Worm (Caenorhabditis elegans) whole organism, young adult: ENCODE data around the gene trx-3.
A peak's percentile ranks its signal among the peaks of the same experiment; 100 is the strongest.

Source experiments
- B0035.1 ChIP-seq: sonication (generic microtip); optimal IDR thresholded peaks from 2 replicates; lab custom pipeline; 2016; ENCODE audit warnings: missing genetic modification characterization, mild to moderate bottlenecking, missing compliant biosample characterization, missing genotype, missing genetic modification reagents
- B0261.1 ChIP-seq: sonication (generic microtip); optimal IDR thresholded peaks from 2 replicates; lab custom pipeline; 2016; ENCODE audit warnings: mild to moderate bottlenecking, missing genetic modification characterization, moderate library complexity, missing compliant biosample characterization
- C06A6.2 ChIP-seq: fragments of 200-800 bp; sonication (Bioruptor generic); conservative IDR thresholded peaks from 2 replicates; pipeline ENCODE4 v1.3.6; 2022; ENCODE audit warnings: missing genetic modification characterization, missing compliant biosample characterization
- C17E4.6 ChIP-seq: fragments of 200-800 bp; sonication (Bioruptor generic); IDR thresholded peaks from 2 replicates; pipeline ENCODE4 v1.3.6; 2022; ENCODE audit warnings: missing genetic modification reagents, missing genetic modification characterization, missing compliant biosample characterization
- D2030.7 ChIP-seq: fragments of 200-800 bp; sonication (Bioruptor generic); IDR thresholded peaks from 2 replicates; pipeline ENCODE4 v1.3.6; 2022; ENCODE audit warnings: missing genetic modification reagents, missing genetic modification characterization, missing compliant biosample characterization
- F23B12.7 ChIP-seq: sonication (generic microtip); optimal IDR thresholded peaks from 2 replicates; lab custom pipeline; 2017; ENCODE audit warnings: missing genetic modification characterization, mild to moderate bottlenecking, missing compliant biosample characterization, antibody characterized with exemption, moderate library complexity; ENCODE audit not compliant: insufficient read depth
- F33H1.4 ChIP-seq: fragments of 200-800 bp; sonication (Bioruptor generic); IDR thresholded peaks from 2 replicates; pipeline ENCODE4 v1.3.6; 2022; ENCODE audit warnings: missing genetic modification reagents, missing genetic modification characterization, missing compliant biosample characterization
- F37B4.10 ChIP-seq: fragments of 200-800 bp; sonication (Bioruptor generic); IDR thresholded peaks from 2 replicates; pipeline ENCODE4 v1.3.6; 2022; ENCODE audit warnings: missing genetic modification characterization, missing compliant biosample characterization
- F55B11.4 ChIP-seq: sonication (generic microtip); optimal IDR thresholded peaks from 2 replicates; lab custom pipeline; 2016; ENCODE audit warnings: missing compliant biosample characterization, missing genetic modification characterization, borderline replicate concordance; ENCODE audit not compliant: insufficient read depth
- K11D2.4 ChIP-seq: fragments of 200-800 bp; sonication (Bioruptor generic); IDR thresholded peaks from 2 replicates; pipeline ENCODE4 v1.3.6; 2022; ENCODE audit warnings: missing genetic modification reagents, missing genetic modification characterization, missing compliant biosample characterization
- K12H6.12 ChIP-seq: fragments of 200-800 bp; sonication (Bioruptor generic); optimal IDR thresholded peaks from 2 replicates; lab custom pipeline; 2018; ENCODE audit warnings: mild to moderate bottlenecking, missing genetic modification characterization, missing compliant biosample characterization
- T26A5.8 ChIP-seq: sonication (generic microtip); optimal IDR thresholded peaks from 2 replicates; lab custom pipeline; 2016; ENCODE audit warnings: missing genetic modification characterization, missing compliant biosample characterization
- Y53G8AR.9 ChIP-seq: fragments of 200-800 bp; sonication (Bioruptor generic); conservative IDR thresholded peaks from 2 replicates; pipeline ENCODE4 v1.3.6; 2022; ENCODE audit warnings: missing genetic modification reagents, missing genetic modification characterization, missing compliant biosample characterization
- Y56A3A.18 ChIP-seq: fragments of 200-800 bp; sonication (Bioruptor generic); IDR thresholded peaks from 2 replicates; pipeline ENCODE4 v1.3.6; 2022; ENCODE audit warnings: missing genetic modification reagents, missing genetic modification characterization, missing compliant biosample characterization
- attf-5 ChIP-seq: fragments of 200-800 bp; sonication (Bioruptor generic); optimal IDR thresholded peaks from 2 replicates; lab custom pipeline; 2018; ENCODE audit warnings: mild to moderate bottlenecking, missing genetic modification characterization, missing compliant biosample characterization
- attf-6 ChIP-seq: fragments of 200-800 bp; sonication (Bioruptor generic); IDR thresholded peaks from 2 replicates; pipeline ENCODE4 v1.3.6; 2022; ENCODE audit warnings: missing genetic modification reagents, missing genetic modification characterization, missing compliant biosample characterization
- bed-2 ChIP-seq: fragments of 200-800 bp; sonication (Bioruptor generic); IDR thresholded peaks from 2 replicates; pipeline ENCODE4 v1.3.6; 2022; ENCODE audit warnings: missing genetic modification reagents, missing genetic modification characterization, missing compliant biosample characterization
- cebp-1 ChIP-seq, 2 experiments: fragments of 200-800 bp in 1 of 2; sonication (Bioruptor generic) in 1 of 2; sonication (generic microtip) in 1 of 2; IDR thresholded peaks in 1 of 2; optimal IDR thresholded peaks in 1 of 2; 2 replicates each; pipeline versions ENCODE4 v1.3.6 to Lab custom; 2017 to 2022; ENCODE audit warnings: missing compliant biosample characterization in 2 of 2, missing genetic modification characterization in 2 of 2, mild to moderate bottlenecking in 1 of 2, missing genetic modification reagents in 1 of 2, moderate library complexity in 1 of 2
- cebp-2 ChIP-seq: fragments of 200-800 bp; sonication (Bioruptor generic); IDR thresholded peaks from 2 replicates; pipeline ENCODE4 v1.3.6; 2022; ENCODE audit warnings: missing genetic modification characterization, missing compliant biosample characterization
- chd-7 ChIP-seq: sonication (generic microtip); optimal IDR thresholded peaks from 2 replicates; lab custom pipeline; 2016; ENCODE audit warnings: mild to moderate bottlenecking, missing genetic modification characterization, moderate library complexity, missing compliant biosample characterization
- dox-1 ChIP-seq: fragments of 200-800 bp; sonication (Bioruptor generic); IDR thresholded peaks from 2 replicates; pipeline ENCODE4 v1.3.6; 2022; ENCODE audit warnings: missing genetic modification reagents, missing genetic modification characterization, missing compliant biosample characterization
- dpl-1 ChIP-seq: fragments of 150-350 bp; optimal IDR thresholded peaks from 2 replicates; lab custom pipeline; 2014; ENCODE audit warnings: missing biosample characterization, missing genetic modification reagents, missing genetic modification characterization
- ekl-4 ChIP-seq: fragments of 200-800 bp; sonication (Bioruptor generic); IDR thresholded peaks from 2 replicates; pipeline ENCODE4 v1.3.6; 2022; ENCODE audit warnings: missing genetic modification reagents, missing genetic modification characterization, missing compliant biosample characterization
- fkh-3 ChIP-seq: sonication (generic microtip); optimal IDR thresholded peaks from 2 replicates; lab custom pipeline; 2016; ENCODE audit warnings: mild to moderate bottlenecking, missing genetic modification characterization, missing compliant biosample characterization
- gei-17 ChIP-seq: fragments of 200-800 bp; sonication (Bioruptor generic); optimal IDR thresholded peaks from 2 replicates; lab custom pipeline; 2018; ENCODE audit warnings: mild to moderate bottlenecking, missing genetic modification characterization, missing compliant biosample characterization
- hmg-1.2 ChIP-seq: fragments of 200-800 bp; sonication (Bioruptor generic); IDR thresholded peaks from 2 replicates; pipeline ENCODE4 v1.3.6; 2022; ENCODE audit warnings: missing genetic modification reagents, missing genetic modification characterization, missing compliant biosample characterization
- hrde-1 ChIP-seq: sonication (generic microtip); optimal IDR thresholded peaks from 2 replicates; lab custom pipeline; 2016; ENCODE audit warnings: missing genetic modification characterization, mild to moderate bottlenecking, missing compliant biosample characterization, moderate library complexity, missing genotype, missing genetic modification reagents, borderline replicate concordance
- lag-1 ChIP-seq: fragments of 200-800 bp; sonication (Bioruptor generic); IDR thresholded peaks from 2 replicates; pipeline ENCODE4 v1.3.6; 2022; ENCODE audit warnings: missing genetic modification reagents, missing genetic modification characterization, missing compliant biosample characterization
- lin-35 ChIP-seq, 3 experiments: fragments of 150-350 bp in 2 of 3; sonication (generic microtip) in 1 of 3; optimal IDR thresholded peaks; 2 replicates each; lab custom pipeline; 2014 to 2018; ENCODE audit warnings: missing biosample characterization in 3 of 3, missing genetic modification characterization in 3 of 3, missing genetic modification reagents in 3 of 3
- lir-1 ChIP-seq: fragments of 200-800 bp; sonication (Bioruptor generic); conservative IDR thresholded peaks from 2 replicates; pipeline ENCODE4 v1.3.6; 2022; ENCODE audit warnings: missing genetic modification reagents, missing genetic modification characterization, missing compliant biosample characterization
- madf-10 ChIP-seq: sonication (generic microtip); optimal IDR thresholded peaks from 2 replicates; lab custom pipeline; 2016; ENCODE audit warnings: mild to moderate bottlenecking, missing genetic modification characterization, missing compliant biosample characterization
- madf-3 ChIP-seq: fragments of 200-800 bp; sonication (Bioruptor generic); IDR thresholded peaks from 2 replicates; pipeline ENCODE4 v1.3.6; 2022; ENCODE audit warnings: missing genetic modification reagents, missing genetic modification characterization, missing compliant biosample characterization
- madf-6 ChIP-seq: fragments of 200-800 bp; sonication (Bioruptor generic); IDR thresholded peaks from 2 replicates; pipeline ENCODE4 v1.3.6; 2022; ENCODE audit warnings: missing genetic modification reagents, missing genetic modification characterization, missing compliant biosample characterization
- madf-8 ChIP-seq: fragments of 200-800 bp; sonication (Bioruptor generic); conservative IDR thresholded peaks from 2 replicates; pipeline ENCODE4 v1.3.6; 2022; ENCODE audit warnings: missing genetic modification reagents, missing genetic modification characterization, missing compliant biosample characterization
- nfya-1 ChIP-seq: sonication (generic microtip); optimal IDR thresholded peaks from 2 replicates; lab custom pipeline; 2017; ENCODE audit warnings: antibody characterized with exemption, missing compliant biosample characterization, missing genetic modification characterization, borderline replicate concordance; ENCODE audit not compliant: insufficient read depth
- nfya-2 ChIP-seq: fragments of 200-800 bp; sonication (Bioruptor generic); IDR thresholded peaks from 2 replicates; pipeline ENCODE4 v1.3.6; 2022; ENCODE audit warnings: missing genetic modification reagents, missing genetic modification characterization, missing compliant biosample characterization
- nfyb-1 ChIP-seq: fragments of 200-800 bp; sonication (Bioruptor generic); IDR thresholded peaks from 2 replicates; pipeline ENCODE4 v1.3.6; 2022; ENCODE audit warnings: missing genetic modification reagents, missing genetic modification characterization, missing compliant biosample characterization
- nhr-27 ChIP-seq: fragments of 200-800 bp; sonication (Bioruptor generic); optimal IDR thresholded peaks from 2 replicates; lab custom pipeline; 2018; ENCODE audit warnings: mild to moderate bottlenecking, missing genetic modification characterization, moderate library complexity, missing compliant biosample characterization
- nhr-80 ChIP-seq: sonication (generic microtip); optimal IDR thresholded peaks from 2 replicates; lab custom pipeline; 2016; ENCODE audit warnings: missing genetic modification characterization, missing compliant biosample characterization
- pbrm-1 ChIP-seq: fragments of 200-800 bp; sonication (Bioruptor generic); IDR thresholded peaks from 2 replicates; pipeline ENCODE4 v1.3.6; 2022; ENCODE audit warnings: missing genetic modification reagents, missing genetic modification characterization, missing compliant biosample characterization
- pha-4 ChIP-seq: fragments of 150-350 bp; sonication (generic microtip); optimal IDR thresholded peaks from 2 replicates; lab custom pipeline; 2014; ENCODE audit warnings: missing biosample characterization, missing genetic modification reagents, missing genetic modification characterization
- rec-8 ChIP-seq, 2 experiments: sonication (generic microtip); optimal IDR thresholded peaks; 2 replicates each; lab custom pipeline; 2016; ENCODE audit warnings: mild to moderate bottlenecking in 2 of 2, missing genetic modification characterization in 2 of 2, missing genetic modification reagents in 2 of 2, missing genotype in 2 of 2, missing biosample characterization in 1 of 2, missing compliant biosample characterization in 1 of 2, moderate library complexity in 1 of 2
- tbp1 ChIP-seq: fragments of 200-800 bp; sonication (Bioruptor generic); optimal IDR thresholded peaks from 2 replicates; lab custom pipeline; 2018; ENCODE audit warnings: mild to moderate bottlenecking, missing genetic modification characterization, missing compliant biosample characterization
- tlf-1 ChIP-seq: fragments of 200-800 bp; sonication (Bioruptor generic); optimal IDR thresholded peaks from 2 replicates; lab custom pipeline; 2018; ENCODE audit warnings: mild to moderate bottlenecking, missing genetic modification characterization, missing compliant biosample characterization
- ztf-18 ChIP-seq: sonication (generic microtip); optimal IDR thresholded peaks from 2 replicates; lab custom pipeline; 2016; ENCODE audit warnings: missing genotype, mild to moderate bottlenecking, missing genetic modification characterization, missing compliant biosample characterization
- ztf-26 ChIP-seq: sonication (generic microtip); optimal IDR thresholded peaks from 2 replicates; lab custom pipeline; 2017; ENCODE audit warnings: missing genetic modification characterization, missing compliant biosample characterization

The trx-3 gene

ce11 chrIV:4513269-4513819 is 26.5 kb downstream of the trx-3 start, which contains the start of gene sar-1 (continued):
- no peak for TF ChIP-seq madf-3 (GFP tag; lab: Robert Waterston, UW)
- TF ChIP-seq Y53G8AR.9 (GFP tag; lab: Robert Waterston, UW), result peak; percentile 80; the same call in 1 of the 2 replicates
- TF ChIP-seq attf-5, result peak; percentile 59
- TF ChIP-seq Y56A3A.18 (GFP tag; lab: Robert Waterston, UW), result peak; percentile 40; the same call in 1 of the 2 replicates
- peak; percentile 53 for TF ChIP-seq hmg-1.2 (GFP tag; lab: Robert Waterston, UW)
- TF ChIP-seq pbrm-1 (GFP tag; lab: Robert Waterston, UW), result peak; percentile 79
- no peak for TF ChIP-seq F37B4.10 (GFP tag; lab: Robert Waterston, UW)
- TF ChIP-seq hrde-1 (tag; lab: Kevin White, UChicago), result no peak
- no peak for TF ChIP-seq B0035.1 (tag; lab: Kevin White, UChicago)
- peak; percentile 65 for TF ChIP-seq nfyb-1 (GFP tag; lab: Robert Waterston, UW)
- peak; percentile 24 for TF ChIP-seq madf-10 (tag; lab: Kevin White, UChicago)
- 0 out of 2 replicates have a peak, but pooled peaks have one; percentile 34 for TF ChIP-seq C06A6.2 (GFP tag; lab: Robert Waterston, UW)
- TF ChIP-seq chd-7 (tag; lab: Kevin White, UChicago), result peak; percentile 68
- TF ChIP-seq attf-6 (GFP tag; lab: Robert Waterston, UW), result peak; percentile 62; the same call in 1 of the 2 replicates
- TF ChIP-seq nfya-1, result no peak
- TF ChIP-seq D2030.7, result peak; percentile 66
- peak; percentile 57 for TF ChIP-seq K12H6.12
- TF ChIP-seq dox-1, result peak; percentile 85
- TF ChIP-seq ztf-26 (tag; lab: Kevin White, UChicago), result peak; percentile 51
- no peak for TF ChIP-seq cebp-1 (GFP tag; IDR thresholded peaks at IDR 0.05; lab: Robert Waterston, UW)
- TF ChIP-seq cebp-1 (tag; optimal IDR thresholded peaks at IDR 0.05; lab: Kevin White, UChicago), result peak; percentile 71
- no peak for TF ChIP-seq B0261.1 (tag; lab: Kevin White, UChicago)
- no peak for TF ChIP-seq fkh-3
- no peak for TF ChIP-seq nhr-27
- peak; percentile 82 for TF ChIP-seq K11D2.4 (GFP tag; lab: Robert Waterston, UW)
- no peak for TF ChIP-seq nfya-2 (GFP tag; lab: Robert Waterston, UW)
- TF ChIP-seq pha-4, result no peak
- peak; percentile 59 for TF ChIP-seq tbp1
- peak; percentile 8 for TF ChIP-seq F23B12.7 (tag; lab: Kevin White, UChicago)
- peak; percentile 65 for TF ChIP-seq nhr-80 (tag; lab: Kevin White, UChicago)
- TF ChIP-seq dpl-1 (GFP tag; lab: Kevin White, UChicago), result peak; percentile 17
- TF ChIP-seq gei-17 (GFP tag; lab: Kevin White, UChicago), result no peak
- peak; percentile 33; the same call in 1 of the 2 replicates for TF ChIP-seq C17E4.6 (GFP tag; lab: Robert Waterston, UW)
- TF ChIP-seq madf-6 (GFP tag; lab: Robert Waterston, UW), result peak; percentile 75
- peak; percentile 81 for TF ChIP-seq tlf-1 (GFP tag; lab: Kevin White, UChicago)
- TF ChIP-seq bed-2 (GFP tag; lab: Robert Waterston, UW), result no peak
- TF ChIP-seq cebp-2, result no peak
- TF ChIP-seq lir-1 (GFP tag; lab: Robert Waterston, UW), result peak; percentile 64; the same call in 1 of the 2 replicates
- TF ChIP-seq ekl-4 (GFP tag; lab: Robert Waterston, UW), result peak; percentile 68
- TF ChIP-seq T26A5.8 (tag; lab: Kevin White, UChicago), result no peak
- TF ChIP-seq madf-8, result peak; percentile 63
- TF ChIP-seq ztf-18 (tag; lab: Kevin White, UChicago), result peak; percentile 97
- TF ChIP-seq lag-1 (GFP tag; lab: Robert Waterston, UW), result no peak
- TF ChIP-seq lin-35 (GFP tag; optimal IDR thresholded peaks at IDR 0.05; lab: Kevin White, UChicago), result peak in 2 of 3 experiments; percentile 43 to 76
- no peak for TF ChIP-seq F55B11.4 (tag; lab: Kevin White, UChicago)
- no peak for TF ChIP-seq rec-8 (tag; optimal IDR thresholded peaks at IDR 0.05; lab: Kevin White, UChicago)
- peak; percentile 72 for TF ChIP-seq F33H1.4 (GFP tag; lab: Robert Waterston, UW)
